Worm (Caenorhabditis elegans): ENCODE data around the gene gfi-3.

ce11 chrX:14484827-14485226 lies 4.5 kb downstream of the gfi-3 start, which contains the start of gene M163.8:
- TF ChIP-seq ref-1 (GFP tag; conservative IDR thresholded peaks at IDR 0.05) (no peak), flt-1 (GFP tag; IDR thresholded peaks at IDR 0.05) (no peak), klf-2 (GFP tag; conservative IDR thresholded peaks at IDR 0.05) (no peak), tab-1 (GFP tag; IDR thresholded peaks at IDR 0.05) (no peak)

Measured in whole organism, midembryonic.